Worm (Caenorhabditis elegans) whole organism, L2 larva: Measurements from ENCODE around the gene C05A2.4.

ENCODE experiments used
- F13H6.1 ChIP-seq: sonication (generic microtip); optimal IDR thresholded peaks from 2 replicates; lab custom pipeline; 2016; ENCODE audit warnings: missing genetic modification characterization, missing compliant biosample characterization
- R02D3.7 ChIP-seq: fragments of 150-350 bp; optimal IDR thresholded peaks from 2 replicates; lab custom pipeline; 2014; ENCODE audit warnings: missing biosample characterization, missing genetic modification characterization
- Y55F3AM.14 ChIP-seq: fragments of 200-800 bp; sonication (Bioruptor generic); optimal IDR thresholded peaks from 2 replicates; lab custom pipeline; 2018; ENCODE audit warnings: mild to moderate bottlenecking, missing genetic modification characterization, missing compliant biosample characterization
- ZK546.5 ChIP-seq: sonication (generic microtip); optimal IDR thresholded peaks from 2 replicates; lab custom pipeline; 2017; ENCODE audit warnings: missing biosample characterization, missing genetic modification characterization
- alr-1 ChIP-seq: fragments of 150-350 bp; optimal IDR thresholded peaks from 2 replicates; lab custom pipeline; 2014; ENCODE audit warnings: missing biosample characterization, missing genetic modification characterization
- aly-2 ChIP-seq: fragments of 150-350 bp; optimal IDR thresholded peaks from 2 replicates; lab custom pipeline; 2014; ENCODE audit warnings: missing biosample characterization, missing genetic modification characterization
- ama-1 ChIP-seq: fragments of 150-350 bp; optimal IDR thresholded peaks from 2 replicates; lab custom pipeline; 2018; ENCODE audit warnings: inconsistent platforms
- blmp-1 ChIP-seq: sonication (generic microtip); optimal IDR thresholded peaks from 2 replicates; lab custom pipeline; 2017; ENCODE audit warnings: missing genetic modification characterization, mild to moderate bottlenecking, missing compliant biosample characterization, antibody characterized with exemption, moderate library complexity; ENCODE audit not compliant: insufficient read depth
- ceh-16 ChIP-seq: fragments of 150-350 bp; optimal IDR thresholded peaks from 2 replicates; lab custom pipeline; 2014; ENCODE audit warnings: missing biosample characterization, missing genetic modification characterization
- ceh-82 ChIP-seq: fragments of 150-350 bp; optimal IDR thresholded peaks from 2 replicates; lab custom pipeline; 2014; ENCODE audit warnings: missing biosample characterization, missing genetic modification characterization
- crh-2 ChIP-seq: sonication (generic microtip); optimal IDR thresholded peaks from 2 replicates; lab custom pipeline; 2017; ENCODE audit warnings: missing biosample characterization, missing genetic modification characterization
- dmd-4 ChIP-seq: sonication (generic microtip); optimal IDR thresholded peaks from 2 replicates; lab custom pipeline; 2017; ENCODE audit warnings: missing biosample characterization, missing genetic modification characterization
- egl-27 ChIP-seq: sonication (generic microtip); optimal IDR thresholded peaks from 3 replicates; lab custom pipeline; 2017; ENCODE audit warnings: missing biosample characterization, missing genetic modification reagents, missing genetic modification characterization
- elt-1 ChIP-seq: fragments of 150-350 bp; optimal IDR thresholded peaks from 2 replicates; lab custom pipeline; 2014; ENCODE audit warnings: missing biosample characterization, missing genetic modification characterization
- elt-3 ChIP-seq: sonication (generic microtip); optimal IDR thresholded peaks from 2 replicates; lab custom pipeline; 2017; ENCODE audit warnings: missing biosample characterization, missing genetic modification characterization
- fos-1 ChIP-seq: fragments of 150-350 bp; optimal IDR thresholded peaks from 2 replicates; lab custom pipeline; 2014; ENCODE audit warnings: missing biosample characterization, missing genetic modification characterization
- gmeb-1 ChIP-seq: fragments of 150-350 bp; optimal IDR thresholded peaks from 2 replicates; lab custom pipeline; 2014; ENCODE audit warnings: missing biosample characterization, missing genetic modification characterization
- lin-11 ChIP-seq: fragments of 150-350 bp; sonication (generic microtip); optimal IDR thresholded peaks from 2 replicates; lab custom pipeline; 2014; ENCODE audit warnings: missing biosample characterization, missing genetic modification characterization, inconsistent platforms, mixed read lengths
- lin-13 ChIP-seq: fragments of 150-350 bp; optimal IDR thresholded peaks from 2 replicates; lab custom pipeline; 2014; ENCODE audit warnings: missing biosample characterization, missing genetic modification reagents, missing genetic modification characterization
- lin-39 ChIP-seq: fragments of 150-350 bp; optimal IDR thresholded peaks from 2 replicates; lab custom pipeline; 2014; ENCODE audit warnings: missing biosample characterization, missing genetic modification reagents, missing genetic modification characterization
- lsy-2 ChIP-seq, 2 experiments: fragments of 150-350 bp in 1 of 2; sonication (generic microtip) in 1 of 2; optimal IDR thresholded peaks; 2 replicates each; lab custom pipeline; 2014 to 2017; ENCODE audit warnings: missing biosample characterization in 2 of 2, missing genetic modification characterization in 2 of 2
- mab-5 ChIP-seq: fragments of 150-350 bp; optimal IDR thresholded peaks from 2 replicates; lab custom pipeline; 2014; ENCODE audit warnings: missing biosample characterization, missing genetic modification characterization
- mdl-1 ChIP-seq, 2 experiments: fragments of 150-350 bp in 1 of 2; sonication (generic microtip) in 1 of 2; optimal IDR thresholded peaks; 2 replicates each; lab custom pipeline; 2017; ENCODE audit warnings: missing biosample characterization in 2 of 2, missing genetic modification characterization in 2 of 2
- nhr-10 ChIP-seq: sonication (generic microtip); optimal IDR thresholded peaks from 2 replicates; lab custom pipeline; 2017; ENCODE audit warnings: missing biosample characterization, missing genetic modification characterization
- nhr-12 ChIP-seq: fragments of 150-350 bp; optimal IDR thresholded peaks from 2 replicates; lab custom pipeline; 2014; ENCODE audit warnings: missing biosample characterization, missing genetic modification characterization
- nhr-129 ChIP-seq: fragments of 150-350 bp; optimal IDR thresholded peaks from 2 replicates; lab custom pipeline; 2014; ENCODE audit warnings: missing biosample characterization, missing genetic modification characterization
- nhr-23 ChIP-seq: fragments of 150-350 bp; optimal IDR thresholded peaks from 2 replicates; lab custom pipeline; 2014; ENCODE audit warnings: missing biosample characterization, missing genetic modification reagents, missing genetic modification characterization
- nhr-237 ChIP-seq: fragments of 150-350 bp; optimal IDR thresholded peaks from 2 replicates; lab custom pipeline; 2014; ENCODE audit warnings: missing biosample characterization, missing genetic modification characterization
- nhr-25 ChIP-seq: fragments of 150-350 bp; sonication (generic microtip); optimal IDR thresholded peaks from 3 replicates; lab custom pipeline; 2014; ENCODE audit warnings: missing biosample characterization, missing genetic modification characterization
- nhr-6 ChIP-seq: fragments of 150-350 bp; optimal IDR thresholded peaks from 2 replicates; lab custom pipeline; 2014; ENCODE audit warnings: missing biosample characterization, missing genetic modification characterization
- nhr-77 ChIP-seq: fragments of 150-350 bp; optimal IDR thresholded peaks from 2 replicates; lab custom pipeline; 2014; ENCODE audit warnings: missing biosample characterization, missing genetic modification characterization
- peb-1 ChIP-seq: fragments of 150-350 bp; optimal IDR thresholded peaks from 2 replicates; lab custom pipeline; 2014; ENCODE audit warnings: missing biosample characterization, missing genetic modification characterization
- skn-1 ChIP-seq: sonication (generic microtip); optimal IDR thresholded peaks from 2 replicates; lab custom pipeline; 2017; ENCODE audit warnings: missing biosample characterization, missing genetic modification characterization
- sma-3 ChIP-seq: sonication (generic microtip); optimal IDR thresholded peaks from 2 replicates; lab custom pipeline; 2016; ENCODE audit warnings: missing genetic modification reagents, missing genetic modification characterization, missing compliant biosample characterization
- sma-9 ChIP-seq, 2 experiments: fragments of 150-350 bp in 1 of 2; sonication (generic microtip) in 1 of 2; optimal IDR thresholded peaks; 2 replicates each; lab custom pipeline; 2014 to 2016; ENCODE audit warnings: missing genetic modification characterization in 2 of 2, mild to moderate bottlenecking in 1 of 2, missing biosample characterization in 1 of 2, missing compliant biosample characterization in 1 of 2, missing genetic modification reagents in 1 of 2, moderate library complexity in 1 of 2
- snpc-4 ChIP-seq: fragments of 150-350 bp; optimal IDR thresholded peaks from 2 replicates; lab custom pipeline; 2014; ENCODE audit warnings: missing biosample characterization, missing genetic modification characterization
- unc-39 ChIP-seq: fragments of 150-350 bp; optimal IDR thresholded peaks from 2 replicates; lab custom pipeline; 2014; ENCODE audit warnings: missing biosample characterization, missing genetic modification characterization
- unc-62 ChIP-seq: fragments of 150-350 bp; optimal IDR thresholded peaks from 2 replicates; lab custom pipeline; 2014; ENCODE audit warnings: missing biosample characterization, missing genetic modification reagents, missing genetic modification characterization
- zag-1 ChIP-seq: fragments of 150-350 bp; optimal IDR thresholded peaks from 2 replicates; lab custom pipeline; 2014; ENCODE audit warnings: missing biosample characterization, missing genetic modification characterization
- ztf-1 ChIP-seq: fragments of 200-800 bp; sonication (Bioruptor generic); conservative IDR thresholded peaks from 2 replicates; pipeline ENCODE4 v1.3.6; 2022; ENCODE audit warnings: missing genetic modification characterization, missing compliant biosample characterization
- ztf-11 ChIP-seq: sonication (generic microtip); optimal IDR thresholded peaks from 2 replicates; lab custom pipeline; 2017; ENCODE audit warnings: missing biosample characterization, missing genetic modification characterization
- ztf-4 ChIP-seq: fragments of 150-350 bp; optimal IDR thresholded peaks from 2 replicates; lab custom pipeline; 2014; ENCODE audit warnings: missing biosample characterization, missing genetic modification characterization

The C05A2.4 gene

ce11 chrV:10667284-10667683 lies 28.0 kb upstream of the C05A2.4 start, which contains the start of gene twk-12:
twk-12 (plus strand) TSS chrV:10667584.
- TF ChIP-seq elt-1 (no peak), lsy-2 (tag; optimal IDR thresholded peaks at IDR 0.05; lab: Kevin White, UChicago) (no peak), sma-9 (GFP tag; optimal IDR thresholded peaks at IDR 0.05; lab: Kevin White, UChicago) (no peak), sma-9 (tag; optimal IDR thresholded peaks at IDR 0.05; lab: Kevin White, UChicago) (no peak)
- TF ChIP-seq, all 48 proteins: peak for 0

ce11 chrV:10670817-10671216 lies 24.5 kb upstream of the C05A2.4 start:
- TF ChIP-seq F13H6.1 (tag; lab: Kevin White, UChicago) (no peak), peb-1 (tag; lab: Kevin White, UChicago) (no peak), lin-39 (tag; lab: Kevin White, UChicago) (no peak), nhr-25 (tag; lab: Kevin White, UChicago) (no peak)

ce11 chrV:10671618-10672017 lies 23.7 kb upstream of the C05A2.4 start, which contains the start of gene ceh-22:
ceh-22 (plus strand) TSS chrV:10671918.
- TF ChIP-seq ceh-16 (tag; lab: Kevin White, UChicago) (no peak), alr-1 (no peak), sma-9 (GFP tag; optimal IDR thresholded peaks at IDR 0.05; lab: Kevin White, UChicago) (no peak), sma-9 (tag; optimal IDR thresholded peaks at IDR 0.05; lab: Kevin White, UChicago) (no peak), snpc-4 (tag; lab: Kevin White, UChicago) (no peak), ztf-1 (no peak), Y55F3AM.14 (GFP tag; lab: Kevin White, UChicago) (no peak), R02D3.7 (tag; lab: Kevin White, UChicago) (no peak), elt-3 (no peak), nhr-25 (tag; lab: Kevin White, UChicago) (no peak), nhr-6 (tag; lab: Kevin White, UChicago) (no peak), ZK546.5 (tag; lab: Kevin White, UChicago) (no peak), nhr-77 (no peak), lin-11 (tag; lab: Kevin White, UChicago) (no peak), unc-39 (tag; lab: Kevin White, UChicago) (no peak)

ce11 chrV:10672601-10673000 lies 22.7 kb upstream of the C05A2.4 start:
- peak; percentile 28 for TF ChIP-seq F13H6.1 (tag; lab: Kevin White, UChicago)
- TF ChIP-seq nhr-12 (tag; lab: Kevin White, UChicago), result no peak
- TF ChIP-seq lin-39 (tag; lab: Kevin White, UChicago), result no peak

- TF ChIP-seq elt-1 (no peak), fos-1 (tag; lab: Kevin White, UChicago) (no peak), egl-27 (tag; lab: Kevin White, UChicago) (no peak), blmp-1 (tag; lab: Kevin White, UChicago) (no peak), dmd-4 (tag; lab: Kevin White, UChicago) (no peak), ceh-16 (tag; lab: Kevin White, UChicago) (no peak), ama-1 (lab: Kevin White, UChicago) (no peak), crh-2 (tag; lab: Kevin White, UChicago) (no peak), lin-39 (tag; lab: Kevin White, UChicago) (no peak), skn-1 (tag; lab: Kevin White, UChicago) (no peak), mab-5 (no peak)
Measured at ce11 chrV:10675978-10676377, 19.3 kb upstream of the C05A2.4 start.

ce11 chrV:10677459-10677858 lies 17.8 kb upstream of the C05A2.4 start:
- TF ChIP-seq Y55F3AM.14 (GFP tag; lab: Kevin White, UChicago) (peak; percentile 60), blmp-1 (tag; lab: Kevin White, UChicago) (no peak), nhr-23 (tag; lab: Kevin White, UChicago) (no peak), gmeb-1 (no peak), ceh-16 (tag; lab: Kevin White, UChicago) (no peak), crh-2 (tag; lab: Kevin White, UChicago) (peak; percentile 13), sma-3 (no peak), unc-39 (tag; lab: Kevin White, UChicago) (no peak), mdl-1 (tag; optimal IDR thresholded peaks at IDR 0.05; lab: Kevin White, UChicago) (peak in 1 of 2 experiments; percentile 41), nhr-237 (no peak), unc-62 (GFP tag; lab: Kevin White, UChicago) (no peak), nhr-6 (tag; lab: Kevin White, UChicago) (no peak), egl-27 (tag; lab: Kevin White, UChicago) (no peak), elt-3 (no peak), ztf-4 (tag; lab: Kevin White, UChicago) (no peak), aly-2 (tag; lab: Kevin White, UChicago) (no peak), lin-13 (GFP tag; lab: Kevin White, UChicago) (no peak), ceh-82 (tag; lab: Kevin White, UChicago) (no peak), nhr-12 (tag; lab: Kevin White, UChicago) (no peak), zag-1 (tag; lab: Kevin White, UChicago) (peak; percentile 70), ztf-11 (no peak), nhr-10 (tag; lab: Kevin White, UChicago) (no peak), alr-1 (no peak), R02D3.7 (tag; lab: Kevin White, UChicago) (no peak), mab-5 (no peak), peb-1 (tag; lab: Kevin White, UChicago) (no peak), nhr-129 (tag; lab: Kevin White, UChicago) (peak; percentile 73)
